Worm (Caenorhabditis elegans): ENCODE measurements around the gene egl-26.

DNA sequence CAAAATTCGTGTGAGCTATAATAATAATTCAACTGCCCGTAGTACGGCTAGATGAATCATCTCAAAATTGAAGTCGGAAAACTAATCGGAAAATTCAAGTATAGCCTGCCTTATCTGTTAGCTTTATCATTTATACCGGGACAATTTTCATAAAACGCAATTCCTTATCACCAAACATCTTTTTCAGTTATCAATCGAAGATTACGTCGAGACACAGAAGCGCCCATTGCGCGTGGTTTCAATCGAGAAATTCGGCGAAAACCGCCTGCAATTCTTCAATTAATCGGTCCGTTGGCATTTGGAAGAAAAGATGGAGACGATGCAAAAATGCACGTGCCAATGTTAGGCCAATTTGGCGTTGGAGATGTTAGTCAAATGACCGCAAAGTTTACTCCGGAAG lies 42.8 kb downstream of the egl-26 start:
- TF ChIP-seq ces-1 (GFP tag; optimal IDR thresholded peaks at IDR 0.05) (no peak), nhr-237 (tag; optimal IDR thresholded peaks at IDR 0.05) (no peak), blmp-1 (tag; optimal IDR thresholded peaks at IDR 0.05) (no peak), lin-13 (tag; optimal IDR thresholded peaks at IDR 0.05) (no peak), elt-3 (tag; optimal IDR thresholded peaks at IDR 0.05) (no peak), snpc-4 (tag; optimal IDR thresholded peaks at IDR 0.05) (no peak), elt-1 (tag; optimal IDR thresholded peaks at IDR 0.05; ENCODE audit: borderline replicate concordance, insufficient read depth) (no peak), pha-4 (tag; optimal IDR thresholded peaks at IDR 0.05) (no peak)
